Worm (Caenorhabditis elegans) whole organism, L4 larva: ENCODE results near the gene nspe-7.

Experiments used
- R02D3.7 ChIP-seq: fragments of 150-350 bp; sonication (generic microtip); optimal IDR thresholded peaks from 3 replicates; lab custom pipeline; 2014; ENCODE audit warnings: missing biosample characterization, missing genetic modification characterization
- Y48G9A.11 ChIP-seq: fragments of 200-800 bp; sonication (Bioruptor generic); IDR thresholded peaks from 2 replicates; pipeline ENCODE4 v1.3.6; 2022; ENCODE audit warnings: missing genetic modification reagents, missing genetic modification characterization, missing compliant biosample characterization
- ceh-28 ChIP-seq: fragments of 150-350 bp; optimal IDR thresholded peaks from 2 replicates; lab custom pipeline; 2014; ENCODE audit warnings: missing biosample characterization, missing genetic modification reagents, missing genetic modification characterization
- ces-1 ChIP-seq: fragments of 150-350 bp; sonication (generic microtip); optimal IDR thresholded peaks from 4 replicates; lab custom pipeline; 2014; ENCODE audit warnings: missing biosample characterization, missing genetic modification reagents, missing genetic modification characterization
- daf-8 ChIP-seq: fragments of 200-800 bp; sonication (Bioruptor generic); IDR thresholded peaks from 2 replicates; pipeline ENCODE4 v1.3.6; 2022; ENCODE audit warnings: missing genetic modification characterization, missing compliant biosample characterization
- dmd-6 ChIP-seq: fragments of 200-800 bp; sonication (Bioruptor generic); IDR thresholded peaks from 2 replicates; pipeline ENCODE4 v1.3.6; 2022; ENCODE audit warnings: missing genetic modification reagents, missing genetic modification characterization, missing compliant biosample characterization
- egl-43 ChIP-seq: fragments of 200-800 bp; sonication (Bioruptor generic); IDR thresholded peaks from 2 replicates; pipeline ENCODE4 v1.3.6; 2022; ENCODE audit warnings: missing genetic modification reagents, missing genetic modification characterization, missing compliant biosample characterization
- hif-1 ChIP-seq, 2 experiments: sonication (generic microtip); optimal IDR thresholded peaks; 2 replicates each; lab custom pipeline; 2016 to 2017; ENCODE audit warnings: missing compliant biosample characterization in 2 of 2, missing genetic modification characterization in 2 of 2, missing genetic modification reagents in 2 of 2, missing genotype in 2 of 2, mild to moderate bottlenecking in 1 of 2
- lin-13 ChIP-seq: fragments of 150-350 bp; optimal IDR thresholded peaks from 2 replicates; lab custom pipeline; 2014; ENCODE audit warnings: missing biosample characterization, missing genetic modification reagents, missing genetic modification characterization
- nhr-102 ChIP-seq: sonication (generic microtip); optimal IDR thresholded peaks from 2 replicates; lab custom pipeline; 2016; ENCODE audit warnings: mild to moderate bottlenecking, missing genetic modification characterization, moderate library complexity, missing compliant biosample characterization
- nhr-42 ChIP-seq: fragments of 200-800 bp; sonication (Bioruptor generic); IDR thresholded peaks from 2 replicates; pipeline ENCODE4 v1.3.6; 2022; ENCODE audit warnings: missing genetic modification characterization, missing compliant biosample characterization
- nhr-48 ChIP-seq: sonication (generic microtip); optimal IDR thresholded peaks from 2 replicates; lab custom pipeline; 2016; ENCODE audit warnings: mild to moderate bottlenecking, missing genetic modification characterization, missing compliant biosample characterization
- zip-2 ChIP-seq: fragments of 150-350 bp; optimal IDR thresholded peaks from 2 replicates; lab custom pipeline; 2014; ENCODE audit warnings: missing biosample characterization, missing genetic modification characterization

DNA sequence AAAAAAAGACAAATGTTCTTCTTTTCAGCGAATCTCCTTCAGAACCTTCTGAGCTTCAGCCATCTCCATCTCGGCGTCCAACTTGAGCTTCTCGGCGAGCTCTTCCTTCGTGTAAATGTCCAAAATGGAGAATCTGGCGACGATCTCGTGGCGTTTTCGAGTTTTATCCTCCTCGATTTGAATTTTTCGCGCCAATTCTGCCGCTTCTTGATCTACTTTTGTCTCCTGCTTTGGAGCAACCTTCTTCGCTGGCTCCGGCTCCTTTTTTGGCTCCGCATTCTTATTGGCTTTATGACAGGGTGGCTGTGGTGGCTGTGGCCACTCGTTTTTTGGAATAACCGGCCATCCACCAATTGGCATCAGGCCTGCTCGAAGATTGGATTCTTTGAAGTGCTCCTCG, 46.3 kb downstream of the nspe-7 start:
- TF ChIP-seq nhr-42, result no peak
- no peak for TF ChIP-seq dmd-6 (GFP tag; lab: Robert Waterston, UW)
- no peak for TF ChIP-seq R02D3.7 (tag; lab: Kevin White, UChicago)
- TF ChIP-seq lin-13 (GFP tag; lab: Kevin White, UChicago), result no peak
- TF ChIP-seq egl-43 (GFP tag; lab: Robert Waterston, UW), result no peak
- no peak for TF ChIP-seq ces-1 (GFP tag; lab: Kevin White, UChicago)
- TF ChIP-seq hif-1 (tag; optimal IDR thresholded peaks at IDR 0.05; lab: Kevin White, UChicago), result no peak
- no peak for TF ChIP-seq Y48G9A.11 (GFP tag; lab: Robert Waterston, UW)
- no peak for TF ChIP-seq zip-2 (tag; lab: Kevin White, UChicago)
- TF ChIP-seq nhr-48, result no peak
- TF ChIP-seq ceh-28 (tag; lab: Kevin White, UChicago), result no peak
- TF ChIP-seq nhr-102 (tag; lab: Kevin White, UChicago), result no peak
- TF ChIP-seq daf-8 (GFP tag; lab: Robert Waterston, UW), result no peak
